Worm (Caenorhabditis elegans) whole organism, L3 larva: Measurements from ENCODE around the gene BE0003N10.6.

Experiments used
- R02D3.7 ChIP-seq: fragments of 150-350 bp; optimal IDR thresholded peaks from 2 replicates; lab custom pipeline; 2014; ENCODE audit warnings: missing biosample characterization, missing genetic modification characterization
- ZK546.5 ChIP-seq: sonication (generic microtip); optimal IDR thresholded peaks from 2 replicates; lab custom pipeline; 2017; ENCODE audit warnings: missing biosample characterization, missing genetic modification characterization
- aly-2 ChIP-seq: fragments of 150-350 bp; optimal IDR thresholded peaks from 2 replicates; lab custom pipeline; 2014; ENCODE audit warnings: missing biosample characterization, missing genetic modification characterization
- ama-1 ChIP-seq: fragments of 150-350 bp; optimal IDR thresholded peaks from 2 replicates; lab custom pipeline; 2018
- ceh-16 ChIP-seq: sonication (generic microtip); optimal IDR thresholded peaks from 2 replicates; lab custom pipeline; 2017; ENCODE audit warnings: missing biosample characterization, missing genetic modification characterization
- ceh-28 ChIP-seq: fragments of 150-350 bp; optimal IDR thresholded peaks from 2 replicates; lab custom pipeline; 2014; ENCODE audit warnings: missing biosample characterization, missing genetic modification reagents, missing genetic modification characterization
- ceh-82 ChIP-seq: fragments of 150-350 bp; optimal IDR thresholded peaks from 2 replicates; lab custom pipeline; 2014; ENCODE audit warnings: missing biosample characterization, missing genetic modification characterization
- ceh-9 ChIP-seq: sonication (generic microtip); optimal IDR thresholded peaks from 2 replicates; lab custom pipeline; 2018; ENCODE audit warnings: missing biosample characterization, missing genetic modification characterization
- daf-12 ChIP-seq: fragments of 150-350 bp; optimal IDR thresholded peaks from 2 replicates; lab custom pipeline; 2014; ENCODE audit warnings: missing biosample characterization, missing genetic modification reagents, missing genetic modification characterization
- egl-27 ChIP-seq: sonication (generic microtip); optimal IDR thresholded peaks from 4 replicates; lab custom pipeline; 2017; ENCODE audit warnings: missing biosample characterization, missing genetic modification reagents, missing genetic modification characterization
- egl-5 ChIP-seq: fragments of 150-350 bp; optimal IDR thresholded peaks from 2 replicates; lab custom pipeline; 2017; ENCODE audit warnings: missing biosample characterization, missing genetic modification reagents, missing genetic modification characterization, inconsistent platforms
- elt-1 ChIP-seq: fragments of 150-350 bp; optimal IDR thresholded peaks from 2 replicates; lab custom pipeline; 2014; ENCODE audit warnings: missing biosample characterization, missing genetic modification characterization
- elt-2 ChIP-seq: sonication (generic microtip); optimal IDR thresholded peaks from 2 replicates; lab custom pipeline; 2016; ENCODE audit warnings: missing genetic modification reagents, mild to moderate bottlenecking, missing genetic modification characterization, missing compliant biosample characterization
- elt-3 ChIP-seq, 3 experiments: fragments of 150-350 bp in 1 of 3; sonication (generic microtip) in 2 of 3; optimal IDR thresholded peaks; 2 replicates in 2 of 3; 4 replicates in 1 of 3; lab custom pipeline; 2014 to 2017; ENCODE audit warnings: missing biosample characterization in 3 of 3, missing genetic modification characterization in 3 of 3
- eor-1 ChIP-seq, 2 experiments: fragments of 150-350 bp; optimal IDR thresholded peaks; 2 replicates each; lab custom pipeline; 2014 to 2018; ENCODE audit warnings: missing biosample characterization in 2 of 2, missing genetic modification characterization in 2 of 2
- fkh-10 ChIP-seq: sonication (generic microtip); optimal IDR thresholded peaks from 2 replicates; lab custom pipeline; 2017; ENCODE audit warnings: missing biosample characterization, missing genetic modification reagents, missing genetic modification characterization
- fkh-2 ChIP-seq: fragments of 150-350 bp; optimal IDR thresholded peaks from 2 replicates; lab custom pipeline; 2014; ENCODE audit warnings: missing biosample characterization, missing genetic modification reagents, missing genetic modification characterization
- fos-1 ChIP-seq: fragments of 150-350 bp; optimal IDR thresholded peaks from 2 replicates; lab custom pipeline; 2014; ENCODE audit warnings: missing biosample characterization, missing genetic modification characterization
- hmg-11 ChIP-seq: sonication (generic microtip); optimal IDR thresholded peaks from 2 replicates; lab custom pipeline; 2016; ENCODE audit warnings: missing genetic modification characterization, missing compliant biosample characterization
- jun-1 ChIP-seq: fragments of 150-350 bp; optimal IDR thresholded peaks from 2 replicates; lab custom pipeline; 2014; ENCODE audit warnings: missing biosample characterization, missing genetic modification reagents, missing genetic modification characterization
- lin-15B ChIP-seq: fragments of 150-350 bp; optimal IDR thresholded peaks from 2 replicates; lab custom pipeline; 2014; ENCODE audit warnings: missing biosample characterization, missing genetic modification characterization
- lin-39 ChIP-seq: fragments of 150-350 bp; optimal IDR thresholded peaks from 2 replicates; lab custom pipeline; 2018; ENCODE audit warnings: missing biosample characterization, missing genetic modification reagents, missing genetic modification characterization
- lsy-12 ChIP-seq: sonication (generic microtip); optimal IDR thresholded peaks from 2 replicates; lab custom pipeline; 2016; ENCODE audit warnings: mild to moderate bottlenecking, missing genetic modification characterization, missing compliant biosample characterization
- mdl-1 ChIP-seq: fragments of 150-350 bp; optimal IDR thresholded peaks from 2 replicates; lab custom pipeline; 2014; ENCODE audit warnings: missing biosample characterization, missing genetic modification characterization
- mml-1 ChIP-seq: fragments of 150-350 bp; sonication (generic microtip); optimal IDR thresholded peaks from 3 replicates; lab custom pipeline; 2014; ENCODE audit warnings: missing biosample characterization, missing genetic modification characterization
- nfya-1 ChIP-seq: sonication (generic microtip); optimal IDR thresholded peaks from 2 replicates; lab custom pipeline; 2017; ENCODE audit warnings: missing genetic modification characterization, mild to moderate bottlenecking, missing compliant biosample characterization, antibody characterized with exemption, moderate library complexity; ENCODE audit not compliant: insufficient read depth
- nhr-11 ChIP-seq: fragments of 150-350 bp; optimal IDR thresholded peaks from 2 replicates; lab custom pipeline; 2014; ENCODE audit warnings: missing biosample characterization, missing genetic modification characterization
- nhr-12 ChIP-seq: fragments of 150-350 bp; optimal IDR thresholded peaks from 2 replicates; lab custom pipeline; 2014; ENCODE audit warnings: missing biosample characterization, missing genetic modification characterization
- nhr-23 ChIP-seq: fragments of 150-350 bp; optimal IDR thresholded peaks from 2 replicates; lab custom pipeline; 2014; ENCODE audit warnings: missing biosample characterization, missing genetic modification reagents, missing genetic modification characterization
- nhr-237 ChIP-seq: fragments of 150-350 bp; optimal IDR thresholded peaks from 2 replicates; lab custom pipeline; 2014; ENCODE audit warnings: missing biosample characterization, missing genetic modification characterization
- nhr-25 ChIP-seq: sonication (generic microtip); optimal IDR thresholded peaks from 2 replicates; lab custom pipeline; 2017; ENCODE audit warnings: missing biosample characterization, missing genetic modification characterization
- nhr-28 ChIP-seq: fragments of 150-350 bp; optimal IDR thresholded peaks from 2 replicates; lab custom pipeline; 2014; ENCODE audit warnings: missing biosample characterization, missing genetic modification characterization
- nhr-43 ChIP-seq: sonication (generic microtip); optimal IDR thresholded peaks from 2 replicates; lab custom pipeline; 2016; ENCODE audit warnings: mild to moderate bottlenecking, missing genetic modification characterization, missing compliant biosample characterization; ENCODE audit not compliant: poor library complexity, severe bottlenecking
- nhr-67 ChIP-seq: fragments of 150-350 bp; optimal IDR thresholded peaks from 2 replicates; lab custom pipeline; 2014; ENCODE audit warnings: missing biosample characterization, missing genetic modification characterization
- nhr-76 ChIP-seq: fragments of 150-350 bp; sonication (generic microtip); optimal IDR thresholded peaks from 5 replicates; lab custom pipeline; 2014; ENCODE audit warnings: missing biosample characterization, missing genetic modification characterization
- nhr-77 ChIP-seq: fragments of 150-350 bp; optimal IDR thresholded peaks from 2 replicates; lab custom pipeline; 2014; ENCODE audit warnings: missing biosample characterization, missing genetic modification characterization
- pha-4 ChIP-seq: fragments of 150-350 bp; optimal IDR thresholded peaks from 2 replicates; lab custom pipeline; 2014; ENCODE audit warnings: missing biosample characterization, missing genetic modification reagents, missing genetic modification characterization
- pqm-1 ChIP-seq: fragments of 150-350 bp; optimal IDR thresholded peaks from 2 replicates; lab custom pipeline; 2017; ENCODE audit warnings: missing biosample characterization, missing genetic modification characterization, inconsistent platforms
- sea-2 ChIP-seq: fragments of 150-350 bp; sonication (generic microtip); optimal IDR thresholded peaks from 4 replicates; lab custom pipeline; 2014; ENCODE audit warnings: missing biosample characterization, missing genetic modification reagents, missing genetic modification characterization
- skn-1 ChIP-seq: fragments of 150-350 bp; optimal IDR thresholded peaks from 2 replicates; lab custom pipeline; 2014; ENCODE audit warnings: missing biosample characterization, missing genetic modification characterization
- snpc-4 ChIP-seq: fragments of 150-350 bp; optimal IDR thresholded peaks from 2 replicates; lab custom pipeline; 2014; ENCODE audit warnings: missing biosample characterization, missing genetic modification characterization
- tbx-2 ChIP-seq: sonication (generic microtip); optimal IDR thresholded peaks from 2 replicates; lab custom pipeline; 2016; ENCODE audit warnings: mild to moderate bottlenecking, missing genetic modification characterization, missing compliant biosample characterization
- unc-39 ChIP-seq: sonication (generic microtip); optimal IDR thresholded peaks from 4 replicates; lab custom pipeline; 2017; ENCODE audit warnings: missing biosample characterization, missing genetic modification characterization
- unc-62 ChIP-seq: fragments of 150-350 bp; sonication (generic microtip); optimal IDR thresholded peaks from 4 replicates; lab custom pipeline; 2014; ENCODE audit warnings: missing biosample characterization, missing genetic modification reagents, missing genetic modification characterization
- zag-1 ChIP-seq: fragments of 150-350 bp; optimal IDR thresholded peaks from 2 replicates; lab custom pipeline; 2014; ENCODE audit warnings: missing biosample characterization, missing genetic modification characterization
- ztf-11 ChIP-seq: fragments of 150-350 bp; optimal IDR thresholded peaks from 2 replicates; lab custom pipeline; 2014; ENCODE audit warnings: missing biosample characterization, missing genetic modification characterization
- ztf-4 ChIP-seq: fragments of 150-350 bp; optimal IDR thresholded peaks from 2 replicates; lab custom pipeline; 2014; ENCODE audit warnings: missing biosample characterization, missing genetic modification characterization

BE0003N10.6 gene

DNA sequence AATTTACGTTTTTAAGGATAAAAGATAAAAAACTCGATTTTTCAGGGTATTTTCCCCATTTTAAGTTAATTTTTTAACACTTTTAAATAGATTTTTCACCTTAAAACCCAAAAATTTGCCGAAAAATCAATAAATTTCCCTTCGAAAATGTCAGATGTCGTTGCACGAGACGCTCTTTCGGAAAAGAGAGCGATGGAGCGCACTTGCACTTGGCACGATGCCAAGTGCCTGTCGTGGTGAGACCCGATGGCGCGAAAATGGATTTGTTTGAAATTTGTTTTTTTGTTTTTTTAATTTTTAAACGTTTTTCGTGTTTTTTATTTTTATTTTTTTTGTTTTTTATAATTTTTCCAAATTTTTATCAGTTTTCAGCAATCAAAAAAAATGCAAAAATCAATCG, 20.7 kb upstream of the BE0003N10.6 start, which contains the start of the genes rab-18 and kbp-4:
rab-18 (minus strand) TSS at position 240 of the 400 bp plus-strand sequence.
kbp-4 (plus strand) TSS at position 366 of the 400 bp plus-strand sequence.
- TF ChIP-seq egl-5 (tag; lab: Kevin White, UChicago), result peak; percentile 80
- peak; percentile 82 for TF ChIP-seq jun-1 (tag; lab: Kevin White, UChicago)
- peak; percentile 34 for TF ChIP-seq ztf-4
- no peak for TF ChIP-seq mml-1 (tag; lab: Kevin White, UChicago)
- TF ChIP-seq lin-39 (tag; lab: Kevin White, UChicago), result peak; percentile 95
- TF ChIP-seq pqm-1 (tag; lab: Kevin White, UChicago), result peak; percentile 62
- peak; percentile 1 for TF ChIP-seq nhr-11
- TF ChIP-seq ceh-16 (tag; lab: Kevin White, UChicago), result no peak
- TF ChIP-seq egl-27 (tag; lab: Kevin White, UChicago), result no peak
- TF ChIP-seq nhr-23 (tag; lab: Kevin White, UChicago), result peak; percentile 98
- TF ChIP-seq ztf-11 (tag; lab: Kevin White, UChicago), result no peak
- TF ChIP-seq lsy-12 (tag; lab: Kevin White, UChicago), result peak; percentile 60
- no peak for TF ChIP-seq eor-1 (tag; optimal IDR thresholded peaks at IDR 0.05; lab: Kevin White, UChicago)
- TF ChIP-seq nhr-43 (tag; lab: Kevin White, UChicago), result peak; percentile 79
- TF ChIP-seq ZK546.5 (tag; lab: Kevin White, UChicago), result no peak
- peak; percentile 97 for TF ChIP-seq nhr-25 (tag; lab: Kevin White, UChicago)
- TF ChIP-seq nhr-77, result peak; percentile 59
- TF ChIP-seq elt-2 (tag; lab: Kevin White, UChicago), result peak; percentile 78
- TF ChIP-seq zag-1 (tag; lab: Kevin White, UChicago), result peak; percentile 46
- TF ChIP-seq nhr-28 (tag; lab: Kevin White, UChicago), result no peak
- TF ChIP-seq skn-1 (tag; lab: Kevin White, UChicago), result peak; percentile 81
- peak; percentile 98 for TF ChIP-seq pha-4 (tag; lab: Kevin White, UChicago)
- TF ChIP-seq elt-1 (tag; lab: Kevin White, UChicago), result peak; percentile 60
- no peak for TF ChIP-seq nhr-237 (tag; lab: Kevin White, UChicago)
- TF ChIP-seq fkh-10 (GFP tag; lab: Kevin White, UChicago), result peak; percentile 62
- no peak for TF ChIP-seq daf-12 (tag; lab: Kevin White, UChicago)
- no peak for TF ChIP-seq sea-2
- TF ChIP-seq fkh-2 (tag; lab: Kevin White, UChicago), result no peak
- TF ChIP-seq fos-1, result no peak
- TF ChIP-seq nhr-76 (tag; lab: Kevin White, UChicago), result no peak
- TF ChIP-seq hmg-11 (tag; lab: Kevin White, UChicago), result peak; percentile 83
- TF ChIP-seq unc-62 (GFP tag; lab: Kevin White, UChicago), result no peak
- peak; percentile 87 for TF ChIP-seq snpc-4 (tag; lab: Kevin White, UChicago)
- peak; percentile 57 for TF ChIP-seq ceh-82
- TF ChIP-seq tbx-2 (tag; lab: Kevin White, UChicago), result peak; percentile 70
- no peak for TF ChIP-seq nhr-12 (tag; lab: Kevin White, UChicago)
- no peak for TF ChIP-seq nhr-67 (tag; lab: Kevin White, UChicago)
- TF ChIP-seq lin-15B (tag; lab: Kevin White, UChicago), result peak; percentile 99
- TF ChIP-seq aly-2 (tag; lab: Kevin White, UChicago), result no peak
- peak; percentile 87 for TF ChIP-seq ceh-28 (tag; lab: Kevin White, UChicago)
- peak; percentile 96 for TF ChIP-seq nfya-1 (tag; lab: Kevin White, UChicago)
- peak; percentile 80 for TF ChIP-seq R02D3.7 (tag; lab: Kevin White, UChicago)
- peak; percentile 81 for TF ChIP-seq mdl-1 (tag; lab: Kevin White, UChicago)
- TF ChIP-seq ama-1, result peak; percentile 71
- no peak for TF ChIP-seq unc-39 (tag; lab: Kevin White, UChicago)
- TF ChIP-seq ceh-9 (tag; lab: Kevin White, UChicago), result no peak
- TF ChIP-seq elt-3 (tag; optimal IDR thresholded peaks at IDR 0.05; lab: Kevin White, UChicago), result peak in 1 of 3 experiments; percentile 60
